Fruit fly (Drosophila melanogaster) whole organism, embryonic: ENCODE results near the gene CG15894.

Experiments used
- Awh ChIP-seq: fragments of 200-800 bp; sonication (Bioruptor generic); IDR thresholded peaks from 2 replicates; pipeline ENCODE4, ENCODE4 v1.3.6; 2022; ENCODE audit warnings: missing biosample characterization, missing genetic modification characterization
- Bgb ChIP-seq: fragments of 200-800 bp; sonication (Bioruptor generic); IDR thresholded peaks from 2 replicates; pipeline ENCODE4 v1.3.6; 2022; ENCODE audit warnings: missing biosample characterization, missing genetic modification characterization; ENCODE audit not compliant: partially characterized antibody
- CG10267 ChIP-seq: fragments of 200-800 bp; sonication (Bioruptor generic); optimal IDR thresholded peaks from 2 replicates; lab custom pipeline; 2018; ENCODE audit warnings: missing biosample characterization, mild to moderate bottlenecking, missing genetic modification characterization, moderate library complexity
- CG10462 ChIP-seq: fragments of 200-800 bp; sonication (Bioruptor generic); optimal IDR thresholded peaks from 2 replicates; lab custom pipeline; 2016; ENCODE audit warnings: missing biosample characterization, missing genetic modification characterization
- CG12155 ChIP-seq: fragments of 200-800 bp; sonication (Bioruptor generic); optimal IDR thresholded peaks from 3 replicates; lab custom pipeline; 2016; ENCODE audit warnings: missing biosample characterization, missing genetic modification characterization
- CG15073 ChIP-seq: fragments of 200-800 bp; sonication (Bioruptor generic); optimal IDR thresholded peaks from 2 replicates; lab custom pipeline; 2016; ENCODE audit warnings: missing biosample characterization, missing genetic modification characterization
- CG15514 ChIP-seq: fragments of 200-800 bp; sonication (Bioruptor generic); optimal IDR thresholded peaks from 3 replicates; lab custom pipeline; 2017; ENCODE audit warnings: missing biosample characterization, missing genetic modification characterization, mild to moderate bottlenecking, moderate library complexity, missing genetic modification reagents
- CG17328 ChIP-seq: fragments of 200-800 bp; sonication (Bioruptor generic); IDR thresholded peaks from 2 replicates; pipeline ENCODE4 v1.3.6; 2022; ENCODE audit warnings: missing biosample characterization, missing genetic modification characterization
- CG18599 ChIP-seq: fragments of 200-800 bp; sonication (Bioruptor generic); optimal IDR thresholded peaks from 3 replicates; lab custom pipeline; 2017; ENCODE audit warnings: missing biosample characterization, missing genetic modification characterization, mild to moderate bottlenecking, moderate library complexity, missing genetic modification reagents
- CG2116 ChIP-seq: fragments of 200-800 bp; sonication (Bioruptor generic); optimal IDR thresholded peaks from 3 replicates; lab custom pipeline; 2018; ENCODE audit warnings: missing biosample characterization, mild to moderate bottlenecking, missing genetic modification characterization
- CG2875 ChIP-seq: fragments of 200-800 bp; sonication (Bioruptor generic); optimal IDR thresholded peaks from 2 replicates; lab custom pipeline; 2017; ENCODE audit warnings: missing biosample characterization, mild to moderate bottlenecking, missing genetic modification characterization, missing genetic modification reagents
- CG32767 ChIP-seq: fragments of 200-800 bp; sonication (Bioruptor generic); IDR thresholded peaks from 2 replicates; pipeline ENCODE4 v1.3.6; 2022; ENCODE audit warnings: missing biosample characterization, missing genetic modification characterization
- CG3407 ChIP-seq: fragments of 200-800 bp; sonication (Bioruptor generic); optimal IDR thresholded peaks from 2 replicates; lab custom pipeline; 2018; ENCODE audit warnings: missing biosample characterization, mild to moderate bottlenecking, missing genetic modification characterization
- CG7357 ChIP-seq: fragments of 200-800 bp; sonication (Bioruptor generic); IDR thresholded peaks from 3 replicates; pipeline ENCODE4 v1.3.6; 2022; ENCODE audit warnings: missing biosample characterization, missing genetic modification characterization
- CG7928 ChIP-seq: fragments of 200-800 bp; sonication (Bioruptor generic); optimal IDR thresholded peaks from 2 replicates; lab custom pipeline; 2017; ENCODE audit warnings: missing biosample characterization, mild to moderate bottlenecking, missing genetic modification characterization
- CG8944 ChIP-seq: fragments of 200-800 bp; sonication (Bioruptor generic); optimal IDR thresholded peaks from 3 replicates; lab custom pipeline; 2016; ENCODE audit warnings: missing biosample characterization, missing genetic modification characterization
- CG9817 ChIP-seq: fragments of 200-800 bp; sonication (Bioruptor generic); optimal IDR thresholded peaks from 2 replicates; lab custom pipeline; 2018; ENCODE audit warnings: missing biosample characterization, mild to moderate bottlenecking, missing genetic modification characterization, moderate library complexity
- CoRest ChIP-seq: fragments of 200-800 bp; sonication (Bioruptor generic); optimal IDR thresholded peaks from 3 replicates; lab custom pipeline; 2018; ENCODE audit warnings: missing biosample characterization, mild to moderate bottlenecking, missing genetic modification characterization, moderate library complexity
- Dll ChIP-seq: fragments of 200-800 bp; sonication (Bioruptor generic); IDR thresholded peaks from 4 replicates; pipeline ENCODE4 v1.3.6; 2022; ENCODE audit warnings: missing biosample characterization, missing genetic modification characterization; ENCODE audit not compliant: partially characterized antibody
- Dp ChIP-seq: fragments of 200-800 bp; sonication (Bioruptor generic); optimal IDR thresholded peaks from 2 replicates; lab custom pipeline; 2018; ENCODE audit warnings: missing biosample characterization, mild to moderate bottlenecking, missing genetic modification characterization, moderate library complexity
- HLH4C ChIP-seq: fragments of 200-800 bp; sonication (Bioruptor generic); IDR thresholded peaks from 3 replicates; pipeline ENCODE4 v1.3.6; 2022; ENCODE audit warnings: missing biosample characterization, missing genetic modification characterization; ENCODE audit not compliant: partially characterized antibody
- Hmr ChIP-seq: fragments of 200-800 bp; sonication (Bioruptor generic); optimal IDR thresholded peaks from 3 replicates; lab custom pipeline; 2017; ENCODE audit warnings: mild to moderate bottlenecking, missing biosample characterization, missing genetic modification reagents, missing genetic modification characterization
- Jarid2 ChIP-seq: fragments of 200-800 bp; sonication (Bioruptor generic); optimal IDR thresholded peaks from 3 replicates; lab custom pipeline; 2017; ENCODE audit warnings: mild to moderate bottlenecking, missing biosample characterization, missing genetic modification reagents, missing genetic modification characterization
- Mad ChIP-seq: fragments of 200-800 bp; sonication (Bioruptor generic); optimal IDR thresholded peaks from 2 replicates; lab custom pipeline; 2016; ENCODE audit warnings: missing biosample characterization, missing genetic modification characterization
- Mes4 ChIP-seq: fragments of 200-800 bp; sonication (Bioruptor generic); optimal IDR thresholded peaks from 2 replicates; lab custom pipeline; 2016; ENCODE audit warnings: missing biosample characterization, missing genetic modification characterization
- Mrtf ChIP-seq: fragments of 200-800 bp; sonication (Bioruptor generic); IDR thresholded peaks from 3 replicates; pipeline ENCODE4 v1.3.6; 2022; ENCODE audit warnings: missing biosample characterization, missing genetic modification characterization
- Myb ChIP-seq: fragments of 200-800 bp; sonication (Bioruptor generic); optimal IDR thresholded peaks from 2 replicates; lab custom pipeline; 2016; ENCODE audit warnings: missing biosample characterization, missing genetic modification characterization
- NC2β ChIP-seq: fragments of 200-800 bp; sonication (Bioruptor generic); optimal IDR thresholded peaks from 2 replicates; lab custom pipeline; 2016; ENCODE audit warnings: missing biosample characterization, missing genetic modification characterization
- Oli ChIP-seq: fragments of 200-800 bp; sonication (Bioruptor generic); optimal IDR thresholded peaks from 2 replicates; lab custom pipeline; 2018; ENCODE audit warnings: missing biosample characterization, mild to moderate bottlenecking, missing genetic modification characterization, moderate library complexity
- PHDP ChIP-seq: fragments of 200-800 bp; sonication (Bioruptor generic); optimal IDR thresholded peaks from 3 replicates; lab custom pipeline; 2018; ENCODE audit warnings: missing biosample characterization, mild to moderate bottlenecking, missing genetic modification characterization, moderate library complexity
- Side ChIP-seq: fragments of 200-800 bp; sonication (Bioruptor generic); optimal IDR thresholded peaks from 2 replicates; lab custom pipeline; 2016; ENCODE audit warnings: missing biosample characterization, missing genetic modification characterization
- Sox102F ChIP-seq: fragments of 200-800 bp; sonication (Bioruptor generic); optimal IDR thresholded peaks from 2 replicates; lab custom pipeline; 2018; ENCODE audit warnings: missing biosample characterization, mild to moderate bottlenecking, missing genetic modification characterization, moderate library complexity
- ap ChIP-seq: fragments of 200-800 bp; sonication (Bioruptor generic); IDR thresholded peaks from 2 replicates; pipeline ENCODE4 v1.3.6; 2022; ENCODE audit warnings: missing biosample characterization, missing genetic modification characterization
- cad ChIP-seq: fragments of >200 bp; optimal IDR thresholded peaks from 2 replicates; lab custom pipeline; 2017; ENCODE audit warnings: missing biosample characterization, missing genetic modification characterization
- cg ChIP-seq: fragments of 200-800 bp; sonication (Bioruptor generic); optimal IDR thresholded peaks from 3 replicates; lab custom pipeline; 2019; ENCODE audit warnings: missing biosample characterization, mild to moderate bottlenecking, missing genetic modification characterization, moderate library complexity
- chinmo ChIP-seq: fragments of 200-800 bp; sonication (Bioruptor generic); IDR thresholded peaks from 4 replicates; pipeline ENCODE4 v1.3.6; 2022; ENCODE audit warnings: missing biosample characterization, missing genetic modification characterization; ENCODE audit not compliant: partially characterized antibody
- dan ChIP-seq: fragments of 200-800 bp; sonication (Bioruptor generic); IDR thresholded peaks from 2 replicates; pipeline ENCODE4 v1.3.6; 2022; ENCODE audit warnings: missing biosample characterization, missing genetic modification characterization
- dpn ChIP-seq, 2 experiments: fragments of 200-800 bp; sonication (Bioruptor generic); optimal IDR thresholded peaks; 3 replicates each; lab custom pipeline; 2016; ENCODE audit warnings: missing biosample characterization in 2 of 2, missing genetic modification characterization in 2 of 2
- fd64A ChIP-seq: fragments of 200-800 bp; sonication (Bioruptor generic); optimal IDR thresholded peaks from 3 replicates; lab custom pipeline; 2018; ENCODE audit warnings: missing biosample characterization, mild to moderate bottlenecking, missing genetic modification characterization
- gem ChIP-seq: fragments of 200-800 bp; sonication (Bioruptor generic); optimal IDR thresholded peaks from 2 replicates; lab custom pipeline; 2019; ENCODE audit warnings: missing biosample characterization, mild to moderate bottlenecking, missing genetic modification characterization, moderate library complexity
- hth ChIP-seq: fragments of >200 bp; optimal IDR thresholded peaks from 2 replicates; lab custom pipeline; 2017; ENCODE audit warnings: inconsistent platforms
- insv ChIP-seq, 2 experiments: fragments of 200-800 bp; sonication (Bioruptor generic); optimal IDR thresholded peaks; 3 replicates each; lab custom pipeline; 2016 to 2018; ENCODE audit warnings: missing biosample characterization in 2 of 2, missing genetic modification characterization in 2 of 2
- kah ChIP-seq: fragments of 200-800 bp; sonication (Bioruptor generic); optimal IDR thresholded peaks from 2 replicates; lab custom pipeline; 2018; ENCODE audit warnings: missing biosample characterization, mild to moderate bottlenecking, missing genetic modification characterization
- nmo ChIP-seq: fragments of 200-800 bp; sonication (Bioruptor generic); optimal IDR thresholded peaks from 2 replicates; lab custom pipeline; 2018; ENCODE audit warnings: missing biosample characterization, mild to moderate bottlenecking, missing genetic modification characterization, moderate library complexity
- pho ChIP-seq: fragments of 200-800 bp; sonication (Bioruptor generic); optimal IDR thresholded peaks from 2 replicates; lab custom pipeline; 2016; ENCODE audit warnings: missing biosample characterization, missing genetic modification characterization
- row ChIP-seq: fragments of 200-800 bp; sonication (Bioruptor generic); IDR thresholded peaks from 3 replicates; pipeline ENCODE4 v1.3.6; 2022; ENCODE audit warnings: missing biosample characterization, missing genetic modification characterization
- sqz ChIP-seq: fragments of 200-800 bp; sonication (Bioruptor generic); optimal IDR thresholded peaks from 3 replicates; lab custom pipeline; 2018; ENCODE audit warnings: missing biosample characterization, mild to moderate bottlenecking, missing genetic modification characterization
- ssp ChIP-seq: fragments of 200-800 bp; sonication (Bioruptor generic); IDR thresholded peaks from 2 replicates; pipeline ENCODE4 v1.3.6; 2022; ENCODE audit warnings: missing biosample characterization, missing genetic modification characterization
- zen ChIP-seq: fragments of 200-800 bp; sonication (Bioruptor generic); optimal IDR thresholded peaks from 3 replicates; lab custom pipeline; 2018; ENCODE audit warnings: missing biosample characterization, mild to moderate bottlenecking, missing genetic modification characterization, moderate library complexity

CG15894 gene

DNA sequence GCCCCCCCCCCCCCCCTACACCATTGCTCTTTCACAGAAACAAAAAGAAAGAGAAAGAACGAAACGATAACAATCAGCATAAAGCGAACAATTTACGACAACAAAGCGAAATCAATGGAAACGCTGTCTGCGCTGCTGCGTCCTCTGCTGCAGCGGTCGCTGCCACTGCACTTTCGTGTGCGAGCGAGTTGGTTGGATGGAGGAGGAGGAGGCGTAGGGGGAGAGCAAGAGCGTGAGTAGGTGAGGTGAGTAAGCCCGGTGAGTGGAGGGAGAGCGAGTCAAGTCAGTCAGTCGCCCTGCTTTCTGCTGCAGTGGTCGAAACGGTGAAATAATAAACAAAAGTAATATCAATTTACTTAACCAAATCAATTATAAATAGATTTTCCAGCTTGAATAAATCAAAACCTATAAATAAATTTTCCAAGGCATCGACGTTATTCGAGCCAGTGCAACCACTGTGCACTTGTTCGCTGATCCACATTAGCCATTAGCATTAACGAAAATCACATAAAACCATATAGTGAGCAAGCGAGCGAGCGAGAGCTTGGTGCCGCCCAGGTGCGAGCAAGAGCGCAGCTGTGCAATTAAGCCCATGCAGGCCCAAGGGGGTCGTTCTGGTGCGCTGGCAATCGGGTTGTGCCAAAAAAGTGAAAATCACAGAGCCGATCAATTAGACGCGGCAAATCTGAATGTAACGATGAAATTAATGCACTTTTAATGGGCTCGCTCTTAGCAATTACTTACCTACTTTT is 35.0 kb downstream of the CG15894 start (continued):
- no peak for TF ChIP-seq CG2116 (GFP tag; lab: Kevin White, UChicago)
- no peak for TF ChIP-seq Side
- TF ChIP-seq Jarid2 = peak; percentile 5
- TF ChIP-seq CG10267 (tag; lab: Kevin White, UChicago) = no peak
- TF ChIP-seq CoRest = peak; percentile 1
- no peak for TF ChIP-seq NC2β (GFP tag; lab: Kevin White, UChicago)
- TF ChIP-seq Bgb (GFP tag; lab: Robert Waterston, UW) = peak; percentile 25; the same call in 1 of the 2 replicates
- no peak for TF ChIP-seq Mrtf (GFP tag; lab: Robert Waterston, UW)
- no peak for TF ChIP-seq CG10462
- no peak for TF ChIP-seq CG7928
- no peak for TF ChIP-seq CG8944 (GFP tag; lab: Kevin White, UChicago)
- TF ChIP-seq chinmo (GFP tag; lab: Robert Waterston, UW) = no peak
- TF ChIP-seq Sox102F (GFP tag; lab: Kevin White, UChicago) = peak; percentile 63
- no peak for TF ChIP-seq pho (GFP tag; lab: Kevin White, UChicago)
- TF ChIP-seq ap (GFP tag; lab: Robert Waterston, UW) = peak; percentile 59; the same call in 1 of the 2 replicates
- no peak for TF ChIP-seq zen (tag; lab: Kevin White, UChicago)
- TF ChIP-seq HLH4C (GFP tag; lab: Robert Waterston, UW) = peak; percentile 25; the same call in 1 of the 3 replicates
- no peak for TF ChIP-seq Dp
- TF ChIP-seq PHDP (tag; lab: Kevin White, UChicago) = no peak
- TF ChIP-seq Mes4 = no peak
- no peak for TF ChIP-seq cad
- peak; percentile 86 for TF ChIP-seq Awh (GFP tag; lab: Robert Waterston, UW)
- TF ChIP-seq CG15073 (GFP tag; lab: Kevin White, UChicago) = no peak
- no peak for TF ChIP-seq Hmr (GFP tag; lab: Kevin White, UChicago)
- peak; percentile 10 for TF ChIP-seq Oli (tag; lab: Kevin White, UChicago)
- TF ChIP-seq CG32767 (GFP tag; lab: Robert Waterston, UW) = 0 out of 2 replicates have a peak, but pooled peaks have one; percentile 53
- peak; percentile 3 for TF ChIP-seq kah (GFP tag; lab: Kevin White, UChicago)
- peak; percentile 51 for TF ChIP-seq CG3407
- peak; percentile 5 for TF ChIP-seq nmo
- peak; percentile 56 for TF ChIP-seq row (GFP tag; lab: Robert Waterston, UW)
- peak; percentile 59 for TF ChIP-seq CG17328
- no peak for TF ChIP-seq CG12155 (GFP tag; lab: Kevin White, UChicago)
- no peak for TF ChIP-seq Mad (GFP tag; lab: Kevin White, UChicago)
- no peak for TF ChIP-seq sqz
- no peak for TF ChIP-seq hth (lab: Kevin White, UChicago)
- TF ChIP-seq CG2875 (GFP tag; lab: Kevin White, UChicago) = peak; percentile 11
- no peak for TF ChIP-seq CG7357 (GFP tag; lab: Robert Waterston, UW)
- TF ChIP-seq insv (GFP tag; optimal IDR thresholded peaks at IDR 0.05; lab: Kevin White, UChicago) = no peak
- no peak for TF ChIP-seq Dll (GFP tag; lab: Robert Waterston, UW)
- no peak for TF ChIP-seq cg (GFP tag; lab: Kevin White, UChicago)
- TF ChIP-seq gem (tag; lab: Kevin White, UChicago) = peak; percentile 34
- TF ChIP-seq CG18599 = peak; percentile 2
- peak; percentile 55 for TF ChIP-seq fd64A (GFP tag; lab: Kevin White, UChicago)
- no peak for TF ChIP-seq Myb (GFP tag; lab: Kevin White, UChicago)
- peak in 1 of 2 experiments; percentile 5 for TF ChIP-seq dpn (GFP tag; optimal IDR thresholded peaks at IDR 0.05; lab: Kevin White, UChicago)
- no peak for TF ChIP-seq CG15514 (GFP tag; lab: Kevin White, UChicago)
- TF ChIP-seq ssp (GFP tag; lab: Robert Waterston, UW) = peak; percentile 41; the same call in 1 of the 2 replicates
- TF ChIP-seq dan = no peak
- no peak for TF ChIP-seq CG9817 (tag; lab: Kevin White, UChicago)
